Worm (Caenorhabditis elegans): ENCODE measurements around the gene osta-3.

- no peak for TF ChIP-seq hmbx-1 (tag; optimal IDR thresholded peaks at IDR 0.05)
- TF ChIP-seq ama-1 (optimal IDR thresholded peaks at IDR 0.05) = no peak
- TF ChIP-seq ceh-36 (tag; optimal IDR thresholded peaks at IDR 0.05) = no peak
- TF ChIP-seq ceh-13 (GFP tag; optimal IDR thresholded peaks at IDR 0.05) = no peak
- TF ChIP-seq sea-1 (GFP tag; conservative IDR thresholded peaks at IDR 0.05) = no peak
- no peak for TF ChIP-seq hnd-1 (tag; optimal IDR thresholded peaks at IDR 0.05)
- TF ChIP-seq F13C5.2 (tag; optimal IDR thresholded peaks at IDR 0.05) = no peak
These were observed 14.2 kb upstream of the osta-3 start, which contains the start of gene tbc-20 for ce11 chrII:14798047-14798522.
